Fruit fly (Drosophila melanogaster) whole organism, wandering third instar larva: Measurements from ENCODE around the gene CG32944.

Experiments
- Abd-B ChIP-seq: fragments of >200 bp; optimal IDR thresholded peaks from 2 replicates; lab custom pipeline; 2017; ENCODE audit warnings: missing biosample characterization, missing genetic modification characterization
- GATAd ChIP-seq: sonication (Bioruptor generic); optimal IDR thresholded peaks from 2 replicates; lab custom pipeline; 2016; ENCODE audit warnings: missing biosample characterization, missing genetic modification characterization
- Hnf4 ChIP-seq: fragments of 200-800 bp; sonication (Bioruptor generic); optimal IDR thresholded peaks from 2 replicates; lab custom pipeline; 2016; ENCODE audit warnings: missing biosample characterization, mild to moderate bottlenecking, missing genetic modification characterization
- Hr78 ChIP-seq: fragments of >200 bp; optimal IDR thresholded peaks from 2 replicates; lab custom pipeline; 2017; ENCODE audit warnings: missing biosample characterization, missing genetic modification characterization
- OdsH ChIP-seq: fragments of 200-800 bp; sonication (Bioruptor generic); optimal IDR thresholded peaks from 2 replicates; lab custom pipeline; 2016; ENCODE audit warnings: missing biosample characterization, mild to moderate bottlenecking, missing genetic modification characterization
- br ChIP-seq: fragments of 200-800 bp; sonication (Bioruptor generic); optimal IDR thresholded peaks from 2 replicates; lab custom pipeline; 2016; ENCODE audit warnings: missing biosample characterization, missing genetic modification characterization
- dmrt93B ChIP-seq: fragments of 200-800 bp; sonication (Bioruptor generic); optimal IDR thresholded peaks from 2 replicates; lab custom pipeline; 2018; ENCODE audit warnings: missing biosample characterization, mild to moderate bottlenecking, missing genetic modification characterization
- lola ChIP-seq: fragments of >200 bp; optimal IDR thresholded peaks from 2 replicates; lab custom pipeline; 2017; ENCODE audit warnings: missing biosample characterization, missing genetic modification characterization
- psq ChIP-seq: fragments of 200-800 bp; sonication (Bioruptor generic); optimal IDR thresholded peaks from 3 replicates; lab custom pipeline; 2017; ENCODE audit warnings: missing biosample characterization, mild to moderate bottlenecking, missing genetic modification characterization, moderate library complexity

- TF ChIP-seq psq (GFP tag; lab: Kevin White, UChicago) (no peak), dmrt93B (GFP tag; lab: Kevin White, UChicago) (no peak), Hr78 (GFP tag; lab: Kevin White, UChicago) (no peak), GATAd (no peak), Abd-B (no peak), Hnf4 (GFP tag; lab: Kevin White, UChicago) (no peak), OdsH (GFP tag; lab: Kevin White, UChicago) (no peak), br (GFP tag; lab: Kevin White, UChicago) (no peak), lola (GFP tag; lab: Kevin White, UChicago) (no peak)
Observed at dm6 chr3R:4362010-4362409, 57.4 kb downstream of the CG32944 start.
